Fruit fly (Drosophila melanogaster) Kc167 (cell line): ENCODE results near the gene CG7945.

Source experiments
- Sin3A ChIP-seq: fragments of >200 bp; optimal IDR thresholded peaks from 2 replicates; lab custom pipeline; 2018; ENCODE audit warnings: missing external identifiers
- h ChIP-seq: fragments of >200 bp; optimal IDR thresholded peaks from 3 replicates; lab custom pipeline; 2018; ENCODE audit warnings: missing external identifiers

DNA sequence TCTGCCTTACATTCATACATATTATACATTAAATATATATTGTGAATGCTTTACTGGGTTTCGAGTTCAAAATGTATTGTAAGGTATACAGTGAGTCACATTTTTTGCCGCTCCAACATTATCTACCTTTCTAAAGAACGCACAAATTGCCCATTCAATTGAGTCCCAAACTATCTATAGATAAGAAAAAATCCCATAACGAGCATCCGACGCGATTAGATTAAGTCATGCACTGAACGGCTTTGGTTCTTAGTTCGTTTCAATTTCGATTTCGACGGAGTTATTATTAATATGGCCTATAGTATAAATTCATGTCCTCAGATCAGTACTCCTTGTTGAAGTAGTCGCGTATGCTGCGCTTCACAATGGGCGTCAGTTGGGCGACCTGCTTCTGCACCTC lies 6.4 kb downstream of the CG7945 start:
- TF ChIP-seq h (lab: Kevin White, UChicago), result no peak
- no peak for TF ChIP-seq Sin3A
